Worm (Caenorhabditis elegans) whole organism, L1 larva: ENCODE data around the gene ddx-15.

Experiments used
- C16A3.4 ChIP-seq: fragments of 150-350 bp; optimal IDR thresholded peaks from 2 replicates; lab custom pipeline; 2014; ENCODE audit warnings: missing biosample characterization, missing genetic modification characterization
- F16B12.6 ChIP-seq: fragments of 150-350 bp; optimal IDR thresholded peaks from 2 replicates; lab custom pipeline; 2014; ENCODE audit warnings: missing biosample characterization, missing genetic modification characterization
- aha-1 ChIP-seq: fragments of 150-350 bp; optimal IDR thresholded peaks from 2 replicates; lab custom pipeline; 2014; ENCODE audit warnings: missing biosample characterization, missing genetic modification characterization
- alr-1 ChIP-seq: fragments of 200-800 bp; sonication (Bioruptor generic); optimal IDR thresholded peaks from 2 replicates; lab custom pipeline; 2018; ENCODE audit warnings: borderline replicate concordance, mild to moderate bottlenecking, missing genetic modification characterization, missing compliant biosample characterization
- blmp-1 ChIP-seq: fragments of 150-350 bp; optimal IDR thresholded peaks from 2 replicates; lab custom pipeline; 2014; ENCODE audit warnings: missing biosample characterization, missing genetic modification characterization
- ceh-63 ChIP-seq: fragments of 200-800 bp; sonication (Bioruptor generic); optimal IDR thresholded peaks from 2 replicates; lab custom pipeline; 2018; ENCODE audit warnings: mild to moderate bottlenecking, missing genetic modification characterization, missing compliant biosample characterization
- ceh-88 ChIP-seq: fragments of 200-800 bp; sonication (Bioruptor generic); IDR thresholded peaks from 2 replicates; pipeline ENCODE4 v1.3.6; 2022; ENCODE audit warnings: missing genetic modification characterization, missing compliant biosample characterization
- dpl-1 ChIP-seq, 3 experiments: fragments of 150-350 bp in 2 of 3; sonication (generic microtip) in 1 of 3; optimal IDR thresholded peaks; 2 replicates each; lab custom pipeline; 2014 to 2017; ENCODE audit warnings: missing biosample characterization in 3 of 3, missing genetic modification characterization in 3 of 3, missing genetic modification reagents in 3 of 3
- dsc-1 ChIP-seq: sonication (generic microtip); optimal IDR thresholded peaks from 2 replicates; lab custom pipeline; 2016; ENCODE audit warnings: mild to moderate bottlenecking, missing genetic modification characterization, missing compliant biosample characterization
- efl-3 ChIP-seq: fragments of 200-800 bp; sonication (Bioruptor generic); optimal IDR thresholded peaks from 2 replicates; lab custom pipeline; 2018; ENCODE audit warnings: mild to moderate bottlenecking, missing genetic modification characterization, missing compliant biosample characterization
- egl-27 ChIP-seq, 2 experiments: fragments of 150-350 bp in 1 of 2; sonication (generic microtip); optimal IDR thresholded peaks; 3 replicates each; lab custom pipeline; 2017 to 2018; ENCODE audit warnings: missing biosample characterization in 2 of 2, missing genetic modification characterization in 2 of 2, missing genetic modification reagents in 2 of 2
- elt-2 ChIP-seq: sonication (generic microtip); optimal IDR thresholded peaks from 2 replicates; lab custom pipeline; 2016; ENCODE audit warnings: missing genetic modification characterization, mild to moderate bottlenecking, inconsistent platforms, missing compliant biosample characterization, missing genetic modification reagents
- fkh-10 ChIP-seq: sonication (generic microtip); optimal IDR thresholded peaks from 2 replicates; lab custom pipeline; 2017; ENCODE audit warnings: missing biosample characterization, missing genetic modification reagents, missing genetic modification characterization
- grh-1 ChIP-seq: fragments of 200-800 bp; sonication (Bioruptor generic); IDR thresholded peaks from 2 replicates; pipeline ENCODE4 v1.3.6; 2022; ENCODE audit warnings: missing genetic modification reagents, missing genetic modification characterization, missing compliant biosample characterization
- irx-1 ChIP-seq: sonication (generic microtip); optimal IDR thresholded peaks from 2 replicates; lab custom pipeline; 2016; ENCODE audit warnings: missing genetic modification characterization, missing compliant biosample characterization
- isw-1 ChIP-seq: fragments of 200-800 bp; sonication (Bioruptor generic); IDR thresholded peaks from 2 replicates; pipeline ENCODE4 v1.3.6; 2022; ENCODE audit warnings: missing genetic modification characterization, missing compliant biosample characterization
- jun-1 ChIP-seq: fragments of 150-350 bp; optimal IDR thresholded peaks from 2 replicates; lab custom pipeline; 2014; ENCODE audit warnings: missing biosample characterization, missing genetic modification reagents, missing genetic modification characterization
- lin-13 ChIP-seq: fragments of 150-350 bp; optimal IDR thresholded peaks from 2 replicates; lab custom pipeline; 2014; ENCODE audit warnings: missing biosample characterization, missing genetic modification reagents, missing genetic modification characterization
- lin-14 ChIP-seq: fragments of 200-800 bp; sonication (Bioruptor generic); optimal IDR thresholded peaks from 2 replicates; lab custom pipeline; 2018; ENCODE audit warnings: mild to moderate bottlenecking, missing genetic modification characterization, moderate library complexity, missing compliant biosample characterization
- lin-15B ChIP-seq: fragments of 150-350 bp; sonication (generic microtip); optimal IDR thresholded peaks from 3 replicates; lab custom pipeline; 2014; ENCODE audit warnings: missing biosample characterization, missing genetic modification characterization
- lin-35 ChIP-seq, 2 experiments: fragments of 150-350 bp; optimal IDR thresholded peaks; 2 replicates each; lab custom pipeline; 2014; ENCODE audit warnings: missing biosample characterization in 2 of 2, missing genetic modification characterization in 2 of 2, missing genetic modification reagents in 2 of 2
- lin-39 ChIP-seq: fragments of 150-350 bp; optimal IDR thresholded peaks from 2 replicates; lab custom pipeline; 2014; ENCODE audit warnings: missing biosample characterization, missing genetic modification reagents, missing genetic modification characterization
- lsy-2 ChIP-seq, 2 experiments: fragments of 150-350 bp; optimal IDR thresholded peaks; 2 replicates each; lab custom pipeline; 2014; ENCODE audit warnings: missing biosample characterization in 2 of 2, missing genetic modification characterization in 2 of 2
- mdl-1 ChIP-seq, 2 experiments: fragments of 150-350 bp; optimal IDR thresholded peaks; 2 replicates each; lab custom pipeline; 2014 to 2017; ENCODE audit warnings: missing biosample characterization in 2 of 2, missing genetic modification characterization in 2 of 2, inconsistent platforms in 1 of 2
- mef-2 ChIP-seq: fragments of 150-350 bp; optimal IDR thresholded peaks from 2 replicates; lab custom pipeline; 2014; ENCODE audit warnings: missing biosample characterization, missing genetic modification characterization
- nhr-12 ChIP-seq: sonication (generic microtip); optimal IDR thresholded peaks from 2 replicates; lab custom pipeline; 2017; ENCODE audit warnings: missing biosample characterization, missing genetic modification characterization
- nhr-19 ChIP-seq: fragments of 200-800 bp; sonication (Bioruptor generic); conservative IDR thresholded peaks from 2 replicates; pipeline ENCODE4 v1.3.6; 2022; ENCODE audit warnings: missing genetic modification characterization, missing compliant biosample characterization
- nhr-237 ChIP-seq: fragments of 150-350 bp; optimal IDR thresholded peaks from 2 replicates; lab custom pipeline; 2014; ENCODE audit warnings: missing biosample characterization, missing genetic modification characterization
- nhr-28 ChIP-seq: fragments of 150-350 bp; optimal IDR thresholded peaks from 2 replicates; lab custom pipeline; 2014; ENCODE audit warnings: missing biosample characterization, missing genetic modification characterization
- nhr-47 ChIP-seq: sonication (generic microtip); optimal IDR thresholded peaks from 2 replicates; lab custom pipeline; 2016; ENCODE audit warnings: mild to moderate bottlenecking, missing genetic modification characterization, moderate library complexity, missing compliant biosample characterization
- nhr-71 ChIP-seq: sonication (generic microtip); optimal IDR thresholded peaks from 2 replicates; lab custom pipeline; 2016; ENCODE audit warnings: mild to moderate bottlenecking, missing genetic modification characterization, moderate library complexity, missing compliant biosample characterization
- nhr-76 ChIP-seq: sonication (generic microtip); optimal IDR thresholded peaks from 2 replicates; lab custom pipeline; 2017; ENCODE audit warnings: missing biosample characterization, missing genetic modification characterization
- nhr-77 ChIP-seq: fragments of 150-350 bp; optimal IDR thresholded peaks from 2 replicates; lab custom pipeline; 2014; ENCODE audit warnings: missing biosample characterization, missing genetic modification characterization
- nhr-84 ChIP-seq: sonication (generic microtip); optimal IDR thresholded peaks from 2 replicates; lab custom pipeline; 2017; ENCODE audit warnings: missing biosample characterization, missing genetic modification characterization
- nhr-90 ChIP-seq: sonication (generic microtip); optimal IDR thresholded peaks from 2 replicates; lab custom pipeline; 2016; ENCODE audit warnings: mild to moderate bottlenecking, missing genetic modification characterization, missing compliant biosample characterization; ENCODE audit not compliant: poor library complexity
- pag-3 ChIP-seq: sonication (generic microtip); optimal IDR thresholded peaks from 2 replicates; lab custom pipeline; 2017; ENCODE audit warnings: missing genetic modification characterization, mild to moderate bottlenecking, missing compliant biosample characterization, antibody characterized with exemption, borderline replicate concordance; ENCODE audit not compliant: insufficient read depth
- pqm-1 ChIP-seq: sonication (generic microtip); optimal IDR thresholded peaks from 3 replicates; lab custom pipeline; 2017; ENCODE audit warnings: missing biosample characterization, missing genetic modification characterization
- rnt-1 ChIP-seq: sonication (generic microtip); optimal IDR thresholded peaks from 2 replicates; lab custom pipeline; 2016; ENCODE audit warnings: mild to moderate bottlenecking, missing genetic modification characterization, moderate library complexity, missing compliant biosample characterization
- snu-23 ChIP-seq: sonication (generic microtip); optimal IDR thresholded peaks from 2 replicates; lab custom pipeline; 2016; ENCODE audit warnings: missing genetic modification characterization, missing compliant biosample characterization
- sup-37 ChIP-seq: fragments of 200-800 bp; sonication (Bioruptor generic); optimal IDR thresholded peaks from 2 replicates; lab custom pipeline; 2018; ENCODE audit warnings: mild to moderate bottlenecking, missing genetic modification characterization, missing compliant biosample characterization
- swsn-7 ChIP-seq: sonication (generic microtip); optimal IDR thresholded peaks from 2 replicates; lab custom pipeline; 2016; ENCODE audit warnings: missing genetic modification characterization, missing compliant biosample characterization
- tbx-2 ChIP-seq: sonication (generic microtip); optimal IDR thresholded peaks from 2 replicates; lab custom pipeline; 2016; ENCODE audit warnings: missing genetic modification characterization, missing compliant biosample characterization
- tlp-1 ChIP-seq: fragments of 150-350 bp; optimal IDR thresholded peaks from 2 replicates; lab custom pipeline; 2014; ENCODE audit warnings: missing biosample characterization, missing genetic modification characterization
- unc-130 ChIP-seq: fragments of 150-350 bp; optimal IDR thresholded peaks from 2 replicates; lab custom pipeline; 2017; ENCODE audit warnings: missing biosample characterization, missing genetic modification characterization, inconsistent platforms
- unc-30 ChIP-seq: sonication (generic microtip); optimal IDR thresholded peaks from 2 replicates; lab custom pipeline; 2017; ENCODE audit warnings: missing biosample characterization, missing genetic modification characterization
- unc-62 ChIP-seq: fragments of 150-350 bp; optimal IDR thresholded peaks from 2 replicates; lab custom pipeline; 2014; ENCODE audit warnings: missing biosample characterization, missing genetic modification reagents, missing genetic modification characterization
- unc-86 ChIP-seq: sonication (generic microtip); optimal IDR thresholded peaks from 2 replicates; lab custom pipeline; 2016; ENCODE audit warnings: missing genetic modification characterization, missing compliant biosample characterization
- unc-98 ChIP-seq: fragments of 200-800 bp; sonication (Bioruptor generic); IDR thresholded peaks from 2 replicates; pipeline ENCODE4 v1.3.6; 2022; ENCODE audit warnings: missing genetic modification characterization, missing compliant biosample characterization
- vab-15 ChIP-seq: sonication (generic microtip); optimal IDR thresholded peaks from 2 replicates; lab custom pipeline; 2017; ENCODE audit warnings: missing genotype, mild to moderate bottlenecking, missing genetic modification characterization, missing compliant biosample characterization
- zag-1 ChIP-seq: fragments of 150-350 bp; optimal IDR thresholded peaks from 2 replicates; lab custom pipeline; 2014; ENCODE audit warnings: missing biosample characterization, missing genetic modification characterization
- zip-4 ChIP-seq: fragments of 200-800 bp; sonication (Bioruptor generic); optimal IDR thresholded peaks from 2 replicates; lab custom pipeline; 2018; ENCODE audit warnings: mild to moderate bottlenecking, missing genetic modification characterization, moderate library complexity, missing compliant biosample characterization
- ztf-11 ChIP-seq, 2 experiments: sonication (generic microtip); optimal IDR thresholded peaks; 2 replicates each; lab custom pipeline; 2016 to 2017; ENCODE audit warnings: missing genetic modification characterization in 2 of 2, missing biosample characterization in 1 of 2, missing compliant biosample characterization in 1 of 2
- ztf-4 ChIP-seq: fragments of 150-350 bp; optimal IDR thresholded peaks from 2 replicates; lab custom pipeline; 2014; ENCODE audit warnings: missing biosample characterization, missing genetic modification characterization

Gene ddx-15

ce11 chrIII:5591668-5592149 lies at the start of gene ddx-15, which contains the start of gene ucr-1:
Gene ddx-15, minus strand, starts transcription at chrIII:5591718.
Gene ucr-1, plus strand, starts transcription at chrIII:5592135.
- TF ChIP-seq dsc-1 (tag; lab: Kevin White, UChicago) (peak; percentile 45), unc-130 (tag; lab: Kevin White, UChicago) (peak; percentile 78), unc-62 (GFP tag; lab: Kevin White, UChicago) (no peak), sup-37 (no peak), aha-1 (tag; lab: Kevin White, UChicago) (no peak), unc-98 (GFP tag; lab: Robert Waterston, UW) (no peak), snu-23 (GFP tag; lab: Kevin White, UChicago) (peak; percentile 78), C16A3.4 (peak; percentile 67), efl-3 (GFP tag; lab: Kevin White, UChicago) (no peak), pag-3 (tag; lab: Kevin White, UChicago) (no peak), rnt-1 (tag; lab: Kevin White, UChicago) (peak; percentile 73), grh-1 (GFP tag; lab: Robert Waterston, UW) (no peak; the same call in 1 of the 2 replicates), ceh-88 (GFP tag; lab: Robert Waterston, UW) (no peak; the same call in 1 of the 2 replicates), unc-30 (tag; lab: Kevin White, UChicago) (no peak), nhr-19 (peak; percentile 65), ztf-11 (tag; optimal IDR thresholded peaks at IDR 0.05; lab: Kevin White, UChicago) (no peak), elt-2 (tag; lab: Kevin White, UChicago) (peak; percentile 2), nhr-71 (tag; lab: Kevin White, UChicago) (peak; percentile 83), nhr-90 (tag; lab: Kevin White, UChicago) (peak; percentile 34), tbx-2 (tag; lab: Kevin White, UChicago) (peak; percentile 55), fkh-10 (no peak), dpl-1 (GFP tag; optimal IDR thresholded peaks at IDR 0.05; lab: Kevin White, UChicago) (peak; percentile 69 to 78 (median 72)), lin-14 (GFP tag; lab: Kevin White, UChicago) (peak; percentile 75), alr-1 (tag; lab: Kevin White, UChicago) (no peak), nhr-47 (tag; lab: Kevin White, UChicago) (peak; percentile 78), lin-15B (tag; lab: Kevin White, UChicago) (peak; percentile 61), lin-13 (GFP tag; lab: Kevin White, UChicago) (peak; percentile 25), vab-15 (tag; lab: Kevin White, UChicago) (peak; percentile 17), mef-2 (tag; lab: Kevin White, UChicago) (no peak), tlp-1 (tag; lab: Kevin White, UChicago) (no peak), nhr-76 (no peak), lsy-2 (tag; optimal IDR thresholded peaks at IDR 0.05; lab: Kevin White, UChicago) (peak; percentile 85), isw-1 (GFP tag; lab: Robert Waterston, UW) (peak; percentile 76), lin-35 (GFP tag; optimal IDR thresholded peaks at IDR 0.05; lab: Kevin White, UChicago) (peak; percentile 82 to 85), nhr-84 (tag; lab: Kevin White, UChicago) (no peak), pqm-1 (tag; lab: Kevin White, UChicago) (no peak), nhr-77 (tag; lab: Kevin White, UChicago) (peak; percentile 51), F16B12.6 (tag; lab: Kevin White, UChicago) (peak; percentile 14), ztf-4 (tag; lab: Kevin White, UChicago) (no peak), mdl-1 (tag; optimal IDR thresholded peaks at IDR 0.05; lab: Kevin White, UChicago) (peak in 1 of 2 experiments; percentile 46), zag-1 (tag; lab: Kevin White, UChicago) (no peak), nhr-12 (tag; lab: Kevin White, UChicago) (no peak), nhr-237 (no peak), unc-86 (tag; lab: Kevin White, UChicago) (peak; percentile 69), lin-39 (tag; lab: Kevin White, UChicago) (no peak), egl-27 (tag; optimal IDR thresholded peaks at IDR 0.05; lab: Kevin White, UChicago) (no peak), jun-1 (tag; lab: Kevin White, UChicago) (peak; percentile 22), blmp-1 (no peak), ceh-63 (GFP tag; lab: Kevin White, UChicago) (no peak), zip-4 (no peak), irx-1 (tag; lab: Kevin White, UChicago) (peak; percentile 42), swsn-7 (peak; percentile 66), nhr-28 (tag; lab: Kevin White, UChicago) (no peak)
